Worm (Caenorhabditis elegans) whole organism, mixed stage, embryonic: ENCODE data around the gene C14E2.5.

Source experiments
- bed-3 ChIP-seq: fragments of 200-800 bp; sonication (Bioruptor generic); optimal IDR thresholded peaks from 3 replicates; lab custom pipeline; 2018; ENCODE audit warnings: mild to moderate bottlenecking, missing genetic modification characterization, moderate library complexity, missing compliant biosample characterization
- ceh-39 ChIP-seq: fragments of 150-350 bp; optimal IDR thresholded peaks from 2 replicates; lab custom pipeline; 2014; ENCODE audit warnings: missing biosample characterization, missing genetic modification characterization
- ceh-43 ChIP-seq: fragments of 200-800 bp; sonication (Bioruptor generic); optimal IDR thresholded peaks from 2 replicates; lab custom pipeline; 2018; ENCODE audit warnings: mild to moderate bottlenecking, missing genetic modification characterization, moderate library complexity, missing compliant biosample characterization
- ceh-83 ChIP-seq: fragments of 200-800 bp; sonication (Bioruptor generic); optimal IDR thresholded peaks from 2 replicates; lab custom pipeline; 2018; ENCODE audit warnings: mild to moderate bottlenecking, missing genetic modification characterization, missing compliant biosample characterization
- ces-1 ChIP-seq: fragments of 150-350 bp; optimal IDR thresholded peaks from 2 replicates; lab custom pipeline; 2014; ENCODE audit warnings: missing biosample characterization, missing genetic modification reagents, missing genetic modification characterization
- cnd-1 ChIP-seq: fragments of 200-800 bp; sonication (Bioruptor generic); optimal IDR thresholded peaks from 2 replicates; lab custom pipeline; 2018; ENCODE audit warnings: mild to moderate bottlenecking, missing genetic modification characterization, missing compliant biosample characterization
- drap-1 ChIP-seq: fragments of 200-800 bp; sonication (Bioruptor generic); optimal IDR thresholded peaks from 3 replicates; lab custom pipeline; 2018; ENCODE audit warnings: mild to moderate bottlenecking, missing genetic modification characterization, missing compliant biosample characterization
- elt-3 ChIP-seq: fragments of 150-350 bp; optimal IDR thresholded peaks from 2 replicates; lab custom pipeline; 2014; ENCODE audit warnings: missing biosample characterization, missing genetic modification characterization
- flh-1 ChIP-seq: fragments of 200-800 bp; sonication (Bioruptor generic); optimal IDR thresholded peaks from 2 replicates; lab custom pipeline; 2018; ENCODE audit warnings: mild to moderate bottlenecking, missing genetic modification characterization, moderate library complexity, missing compliant biosample characterization
- ham-2 ChIP-seq: fragments of 200-800 bp; sonication (Bioruptor generic); optimal IDR thresholded peaks from 2 replicates; lab custom pipeline; 2018; ENCODE audit warnings: mild to moderate bottlenecking, missing genetic modification characterization, missing compliant biosample characterization
- hlh-1 ChIP-seq: fragments of 150-350 bp; optimal IDR thresholded peaks from 2 replicates; lab custom pipeline; 2014; ENCODE audit warnings: missing biosample characterization, missing genetic modification reagents, missing genetic modification characterization
- lin-13 ChIP-seq: fragments of 150-350 bp; optimal IDR thresholded peaks from 2 replicates; lab custom pipeline; 2014; ENCODE audit warnings: missing biosample characterization, missing genetic modification characterization
- lin-32 ChIP-seq: fragments of 200-800 bp; sonication (Bioruptor generic); optimal IDR thresholded peaks from 2 replicates; lab custom pipeline; 2018; ENCODE audit warnings: mild to moderate bottlenecking, missing genetic modification characterization, missing compliant biosample characterization
- lsy-2 ChIP-seq: fragments of 150-350 bp; optimal IDR thresholded peaks from 2 replicates; lab custom pipeline; 2014; ENCODE audit warnings: missing biosample characterization, missing genetic modification characterization
- nhr-2 ChIP-seq: fragments of 150-350 bp; optimal IDR thresholded peaks from 2 replicates; lab custom pipeline; 2014; ENCODE audit warnings: missing biosample characterization, missing genetic modification characterization
- nhr-76 ChIP-seq: sonication (generic microtip); optimal IDR thresholded peaks from 2 replicates; lab custom pipeline; 2017; ENCODE audit warnings: missing biosample characterization, missing genetic modification characterization
- sem-2 ChIP-seq: fragments of 200-800 bp; sonication (Bioruptor generic); optimal IDR thresholded peaks from 2 replicates; lab custom pipeline; 2018; ENCODE audit warnings: mild to moderate bottlenecking, missing genetic modification characterization, missing compliant biosample characterization
- snpc-4 ChIP-seq: fragments of 150-350 bp; optimal IDR thresholded peaks from 2 replicates; lab custom pipeline; 2014; ENCODE audit warnings: missing biosample characterization, missing genetic modification characterization
- sptf-1 ChIP-seq: sonication (generic microtip); optimal IDR thresholded peaks from 2 replicates; lab custom pipeline; 2017; ENCODE audit warnings: mild to moderate bottlenecking, missing genetic modification characterization, moderate library complexity, missing compliant biosample characterization
- tbx-8 ChIP-seq: fragments of 200-800 bp; sonication (Bioruptor generic); optimal IDR thresholded peaks from 2 replicates; lab custom pipeline; 2018; ENCODE audit warnings: mild to moderate bottlenecking, missing genetic modification characterization, moderate library complexity, missing compliant biosample characterization
- unc-120 ChIP-seq: sonication (generic microtip); optimal IDR thresholded peaks from 2 replicates; lab custom pipeline; 2017; ENCODE audit warnings: missing genetic modification characterization, missing compliant biosample characterization; ENCODE audit not compliant: poor library complexity, severe bottlenecking
- unc-39 ChIP-seq: fragments of 150-350 bp; optimal IDR thresholded peaks from 2 replicates; lab custom pipeline; 2014; ENCODE audit warnings: missing biosample characterization, missing genetic modification characterization
- unc-62 ChIP-seq: fragments of 150-350 bp; optimal IDR thresholded peaks from 2 replicates; lab custom pipeline; 2014; ENCODE audit warnings: missing biosample characterization, missing genetic modification reagents, missing genetic modification characterization
- zip-8 ChIP-seq: fragments of 150-350 bp; optimal IDR thresholded peaks from 2 replicates; lab custom pipeline; 2014; ENCODE audit warnings: missing biosample characterization, missing genetic modification characterization
- ztf-11 ChIP-seq: fragments of 150-350 bp; optimal IDR thresholded peaks from 2 replicates; lab custom pipeline; 2014; ENCODE audit warnings: missing biosample characterization, missing genetic modification characterization

The C14E2.5 gene

ce11 chrX:1830475-1830874 is 5.3 kb upstream of the C14E2.5 start:
- TF ChIP-seq hlh-1 (tag; lab: Kevin White, UChicago), result no peak
- TF ChIP-seq ceh-83, result no peak
- TF ChIP-seq sptf-1 (tag; lab: Kevin White, UChicago), result no peak
- TF ChIP-seq bed-3 (GFP tag; lab: Kevin White, UChicago), result no peak
- TF ChIP-seq lin-13 (tag; lab: Kevin White, UChicago), result no peak

- TF ChIP-seq ces-1 (GFP tag; lab: Kevin White, UChicago) (no peak), nhr-76 (tag; lab: Kevin White, UChicago) (no peak), ceh-43 (no peak), ceh-83 (no peak), sptf-1 (tag; lab: Kevin White, UChicago) (no peak), ceh-39 (no peak), lin-32 (GFP tag; lab: Kevin White, UChicago) (no peak), nhr-2 (tag; lab: Kevin White, UChicago) (no peak), unc-62 (GFP tag; lab: Kevin White, UChicago) (no peak), lsy-2 (tag; lab: Kevin White, UChicago) (no peak), lin-13 (tag; lab: Kevin White, UChicago) (no peak), unc-120 (tag; lab: Kevin White, UChicago) (no peak), ztf-11 (no peak), flh-1 (GFP tag; lab: Kevin White, UChicago) (no peak), zip-8 (tag; lab: Kevin White, UChicago) (no peak), snpc-4 (no peak), sem-2 (GFP tag; lab: Kevin White, UChicago) (no peak)
Measured at ce11 chrX:1829937-1830336, 4.8 kb upstream of the C14E2.5 start, which contains the start of gene C14E2.6. TSS of gene C14E2.6 (minus strand) at chrX:1830037.

ce11 chrX:1826166-1826565 is 1.0 kb upstream of the C14E2.5 start, which contains the start of gene C14E2.1:
TSS of gene C14E2.1 (plus strand) at chrX:1826466.
- TF ChIP-seq elt-3 (tag; lab: Kevin White, UChicago) (no peak), tbx-8 (GFP tag; lab: Kevin White, UChicago) (no peak)

- no peak for TF ChIP-seq unc-62 (GFP tag; lab: Kevin White, UChicago)
- no peak for TF ChIP-seq nhr-76 (tag; lab: Kevin White, UChicago)
- TF ChIP-seq ceh-83, result no peak
Measured at ce11 chrX:1821235-1821634, 3.9 kb downstream of the C14E2.5 start, which contains the start of gene C14E2.4. TSS of gene C14E2.4 (minus strand) at chrX:1821335.

- TF ChIP-seq sptf-1 (tag; lab: Kevin White, UChicago) (no peak), unc-120 (tag; lab: Kevin White, UChicago) (no peak), unc-39 (no peak), ham-2 (no peak)
Measured at ce11 chrX:1816106-1816505, 9.0 kb downstream of the C14E2.5 start, which contains the start of gene C14E2.7. TSS of gene C14E2.7 (plus strand) at chrX:1816406.

- TF ChIP-seq cnd-1 (tag; lab: Kevin White, UChicago), result no peak
- no peak for TF ChIP-seq unc-120 (tag; lab: Kevin White, UChicago)
- no peak for TF ChIP-seq nhr-2 (tag; lab: Kevin White, UChicago)
- no peak for TF ChIP-seq ztf-11
- no peak for TF ChIP-seq lsy-2 (tag; lab: Kevin White, UChicago)
- no peak for TF ChIP-seq drap-1
- TF ChIP-seq unc-62 (GFP tag; lab: Kevin White, UChicago), result no peak
Measured at ce11 chrX:1811436-1811835, 13.7 kb downstream of the C14E2.5 start, which contains the start of gene C14E2.3. TSS of gene C14E2.3 (minus strand) at chrX:1811536.

ce11 chrX:1800980-1801506 is 24.1 kb downstream of the C14E2.5 start, which contains the start of gene C14E2.11:
TSS of gene C14E2.11 (plus strand) at chrX:1801456.
- TF ChIP-seq cnd-1 (tag; lab: Kevin White, UChicago) (peak; percentile 94), lin-32 (GFP tag; lab: Kevin White, UChicago) (peak; percentile 87), tbx-8 (GFP tag; lab: Kevin White, UChicago) (no peak)
